Fruit fly (Drosophila melanogaster): ENCODE results near the gene Syt12.

DNA sequence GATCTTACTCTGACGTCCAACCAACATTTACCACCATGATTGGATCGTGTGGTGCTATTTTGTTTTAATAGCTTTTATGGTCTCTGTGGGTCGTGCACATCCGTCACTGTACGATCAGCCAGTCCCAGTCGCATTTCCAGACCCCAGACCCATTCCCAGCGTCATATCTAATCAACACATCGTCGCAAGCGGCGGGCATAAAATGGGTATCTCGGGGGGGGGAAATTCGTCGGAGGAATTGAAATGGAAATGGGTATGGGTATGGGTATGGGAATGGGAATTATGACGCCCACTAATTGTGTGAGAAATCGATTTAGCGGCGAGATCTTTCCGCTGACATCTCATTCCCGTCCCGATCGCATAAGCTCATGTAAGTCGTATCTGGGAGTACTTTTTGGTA lies 48.3 kb upstream of the Syt12 start:
- TF ChIP-seq pan (optimal IDR thresholded peaks at IDR 0.05) (no peak), Hr78 (GFP tag; optimal IDR thresholded peaks at IDR 0.05) (no peak), Dfd (GFP tag; optimal IDR thresholded peaks at IDR 0.05) (no peak), usp (GFP tag; optimal IDR thresholded peaks at IDR 0.05) (no peak)

Data from whole organism, wandering third instar larva.